Worm (Caenorhabditis elegans) whole organism, mixed stage, embryonic: Measurements from ENCODE around the gene Y57G11C.20.

Experiments used
- blmp-1 ChIP-seq: fragments of 150-350 bp; optimal IDR thresholded peaks from 2 replicates; lab custom pipeline; 2014; ENCODE audit warnings: missing biosample characterization, missing genetic modification characterization
- elt-3 ChIP-seq: fragments of 150-350 bp; optimal IDR thresholded peaks from 2 replicates; lab custom pipeline; 2014; ENCODE audit warnings: missing biosample characterization, missing genetic modification characterization
- lsy-2 ChIP-seq: fragments of 150-350 bp; optimal IDR thresholded peaks from 2 replicates; lab custom pipeline; 2014; ENCODE audit warnings: missing biosample characterization, missing genetic modification characterization
- nhr-2 ChIP-seq: fragments of 150-350 bp; optimal IDR thresholded peaks from 2 replicates; lab custom pipeline; 2014; ENCODE audit warnings: missing biosample characterization, missing genetic modification characterization
- snpc-4 ChIP-seq: fragments of 150-350 bp; optimal IDR thresholded peaks from 2 replicates; lab custom pipeline; 2014; ENCODE audit warnings: missing biosample characterization, missing genetic modification characterization
- unc-39 ChIP-seq: fragments of 150-350 bp; optimal IDR thresholded peaks from 2 replicates; lab custom pipeline; 2014; ENCODE audit warnings: missing biosample characterization, missing genetic modification characterization

- TF ChIP-seq nhr-2 = no peak
- no peak for TF ChIP-seq blmp-1 (tag; lab: Kevin White, UChicago)
- no peak for TF ChIP-seq unc-39 (tag; lab: Kevin White, UChicago)
- TF ChIP-seq elt-3 (tag; lab: Kevin White, UChicago) = no peak
- no peak for TF ChIP-seq lsy-2 (tag; lab: Kevin White, UChicago)
- TF ChIP-seq snpc-4 (tag; lab: Kevin White, UChicago) = no peak
Observed at ce11 chrIV:14868560-14868959, 25.4 kb downstream of the Y57G11C.20 start.
